Fruit fly (Drosophila melanogaster) whole organism, embryonic: Measurements from ENCODE around the gene GNBP3.
A peak's percentile ranks its signal among the peaks of the same experiment; 100 is the strongest.

Experiments
- CG17328 ChIP-seq: fragments of 200-800 bp; sonication (Bioruptor generic); IDR thresholded peaks from 2 replicates; pipeline ENCODE4 v1.3.6; 2022; ENCODE audit warnings: missing biosample characterization, missing genetic modification characterization
- CG3163 ChIP-seq: fragments of 200-800 bp; sonication (Bioruptor generic); optimal IDR thresholded peaks from 3 replicates; lab custom pipeline; 2016; ENCODE audit warnings: missing biosample characterization, missing genetic modification characterization
- CG3281 ChIP-seq: fragments of 200-800 bp; sonication (Bioruptor generic); optimal IDR thresholded peaks from 3 replicates; lab custom pipeline; 2017; ENCODE audit warnings: missing biosample characterization, mild to moderate bottlenecking, missing genetic modification characterization
- CG8478 ChIP-seq: fragments of >200 bp; optimal IDR thresholded peaks from 2 replicates; lab custom pipeline; 2018
- CHES-1-like ChIP-seq: fragments of 200-800 bp; sonication (Bioruptor generic); optimal IDR thresholded peaks from 2 replicates; lab custom pipeline; 2016; ENCODE audit warnings: missing biosample characterization, missing genetic modification characterization
- Doc2 ChIP-seq: fragments of 200-800 bp; sonication (Bioruptor generic); IDR thresholded peaks from 2 replicates; pipeline ENCODE4 v1.3.6; 2022; ENCODE audit warnings: missing biosample characterization, missing genetic modification characterization
- lab ChIP-seq: fragments of 200-800 bp; sonication (Bioruptor generic); optimal IDR thresholded peaks from 3 replicates; lab custom pipeline; 2017; ENCODE audit warnings: missing biosample characterization, missing genetic modification characterization, mild to moderate bottlenecking, moderate library complexity, missing genetic modification reagents
- nmo ChIP-seq: fragments of 200-800 bp; sonication (Bioruptor generic); optimal IDR thresholded peaks from 2 replicates; lab custom pipeline; 2018; ENCODE audit warnings: missing biosample characterization, mild to moderate bottlenecking, missing genetic modification characterization, moderate library complexity
- schlank ChIP-seq: fragments of 200-800 bp; sonication (Bioruptor generic); optimal IDR thresholded peaks from 2 replicates; lab custom pipeline; 2018; ENCODE audit warnings: missing biosample characterization, mild to moderate bottlenecking, missing genetic modification characterization
- unpg ChIP-seq: fragments of 200-800 bp; sonication (Bioruptor generic); optimal IDR thresholded peaks from 3 replicates; lab custom pipeline; 2018; ENCODE audit warnings: missing biosample characterization, mild to moderate bottlenecking, missing genetic modification characterization, moderate library complexity

- TF ChIP-seq lab (GFP tag; lab: Kevin White, UChicago), result peak; percentile 39
- no peak for TF ChIP-seq CG3281 (GFP tag; lab: Kevin White, UChicago)
- no peak for TF ChIP-seq nmo (GFP tag; lab: Kevin White, UChicago)
- no peak for TF ChIP-seq schlank (tag; lab: Kevin White, UChicago)
- TF ChIP-seq CG3163 (GFP tag; lab: Kevin White, UChicago), result no peak
- peak; percentile 12; the same call in 1 of the 2 replicates for TF ChIP-seq CG17328 (GFP tag; lab: Robert Waterston, UW)
- peak; percentile 36 for TF ChIP-seq unpg (GFP tag; lab: Kevin White, UChicago)
- TF ChIP-seq Doc2 (GFP tag; lab: Robert Waterston, UW), result no peak
- TF ChIP-seq CG8478 (lab: Kevin White, UChicago), result no peak
- no peak for TF ChIP-seq CHES-1-like (GFP tag; lab: Kevin White, UChicago)
Measured at dm6 chr3L:8925679-8926078, 29.1 kb upstream of the GNBP3 start.
